Fruit fly (Drosophila melanogaster) whole organism, pupa: Measurements from ENCODE around the gene wds.

Experiments
- CG10348 ChIP-seq: fragments of 200-800 bp; sonication (Bioruptor generic); IDR thresholded peaks from 2 replicates; pipeline ENCODE4 v1.3.6; 2022; ENCODE audit warnings: missing biosample characterization, missing genetic modification characterization
- CG12605 ChIP-seq: fragments of 200-800 bp; sonication (Bioruptor generic); IDR thresholded peaks from 2 replicates; pipeline ENCODE4 v1.3.6; 2022; ENCODE audit warnings: missing biosample characterization, missing genetic modification characterization
- CG15710 ChIP-seq: fragments of 200-800 bp; sonication (Bioruptor generic); optimal IDR thresholded peaks from 2 replicates; lab custom pipeline; 2018; ENCODE audit warnings: missing biosample characterization, mild to moderate bottlenecking, missing genetic modification characterization, moderate library complexity
- CG8159 ChIP-seq: fragments of 200-800 bp; sonication (Bioruptor generic); optimal IDR thresholded peaks from 3 replicates; lab custom pipeline; 2018; ENCODE audit warnings: missing biosample characterization, mild to moderate bottlenecking, missing genetic modification characterization, moderate library complexity
- CG8301 ChIP-seq: fragments of 200-800 bp; sonication (Bioruptor generic); optimal IDR thresholded peaks from 2 replicates; lab custom pipeline; 2018; ENCODE audit warnings: missing biosample characterization, mild to moderate bottlenecking, missing genetic modification characterization
- D1 ChIP-seq: fragments of 200-800 bp; sonication (Bioruptor generic); optimal IDR thresholded peaks from 2 replicates; lab custom pipeline; 2018; ENCODE audit warnings: missing biosample characterization, mild to moderate bottlenecking, missing genetic modification characterization, moderate library complexity
- EcR ChIP-seq: fragments of 200-800 bp; sonication (Bioruptor generic); optimal IDR thresholded peaks from 3 replicates; lab custom pipeline; 2019; ENCODE audit warnings: missing biosample characterization, missing genetic modification characterization, mild to moderate bottlenecking, moderate library complexity, missing genetic modification reagents
- Ets98B ChIP-seq: fragments of 200-800 bp; sonication (Bioruptor generic); IDR thresholded peaks from 2 replicates; pipeline ENCODE4 v1.3.6; 2022; ENCODE audit warnings: missing biosample characterization, missing genetic modification characterization
- Pif1A ChIP-seq: fragments of 200-800 bp; sonication (Bioruptor generic); optimal IDR thresholded peaks from 3 replicates; lab custom pipeline; 2016; ENCODE audit warnings: missing biosample characterization, missing genetic modification characterization
- Pif1B ChIP-seq: fragments of 200-800 bp; sonication (Bioruptor generic); optimal IDR thresholded peaks from 3 replicates; lab custom pipeline; 2016; ENCODE audit warnings: missing biosample characterization, missing genetic modification characterization
- fd96Ca ChIP-seq: fragments of 200-800 bp; sonication (Bioruptor generic); IDR thresholded peaks from 3 replicates; pipeline ENCODE4 v1.3.6; 2022; ENCODE audit warnings: missing biosample characterization, missing genetic modification characterization
- gl ChIP-seq: fragments of 200-800 bp; sonication (Bioruptor generic); optimal IDR thresholded peaks from 2 replicates; lab custom pipeline; 2018; ENCODE audit warnings: missing biosample characterization, mild to moderate bottlenecking, missing genetic modification characterization

- no peak for TF ChIP-seq D1 (tag; lab: Kevin White, UChicago)
- TF ChIP-seq EcR (GFP tag; lab: Kevin White, UChicago): no peak
- TF ChIP-seq Ets98B (GFP tag; lab: Robert Waterston, UW): no peak
- no peak for TF ChIP-seq Pif1A (GFP tag; lab: Kevin White, UChicago)
- TF ChIP-seq CG15710 (tag; lab: Kevin White, UChicago): no peak
- TF ChIP-seq CG8159 (tag; lab: Kevin White, UChicago): no peak
- TF ChIP-seq CG12605: no peak
- TF ChIP-seq fd96Ca (GFP tag; lab: Robert Waterston, UW): no peak
- no peak for TF ChIP-seq Pif1B
- TF ChIP-seq CG10348 (GFP tag; lab: Robert Waterston, UW): no peak
- TF ChIP-seq gl (tag; lab: Kevin White, UChicago): no peak
- no peak for TF ChIP-seq CG8301 (tag; lab: Kevin White, UChicago)
These were observed 48.4 kb upstream of the wds start for dm6 chrX:2537398-2537797.
